Worm (Caenorhabditis elegans) whole organism, midembryonic: ENCODE measurements around the gene stc-1.

Experiments
- T22C8.4 ChIP-seq: fragments of 200-800 bp; sonication (Bioruptor generic); IDR thresholded peaks from 2 replicates; pipeline ENCODE4 v1.3.6; 2022; ENCODE audit warnings: missing genetic modification characterization, missing compliant biosample characterization
- flt-1 ChIP-seq: fragments of 200-800 bp; sonication (Bioruptor generic); IDR thresholded peaks from 2 replicates; pipeline ENCODE4 v1.3.6; 2022; ENCODE audit warnings: missing genetic modification characterization, missing compliant biosample characterization
- ref-1 ChIP-seq: fragments of 200-800 bp; sonication (Bioruptor generic); conservative IDR thresholded peaks from 2 replicates; pipeline ENCODE4 v1.3.6; 2022; ENCODE audit warnings: missing genetic modification reagents, missing genetic modification characterization, missing compliant biosample characterization

DNA sequence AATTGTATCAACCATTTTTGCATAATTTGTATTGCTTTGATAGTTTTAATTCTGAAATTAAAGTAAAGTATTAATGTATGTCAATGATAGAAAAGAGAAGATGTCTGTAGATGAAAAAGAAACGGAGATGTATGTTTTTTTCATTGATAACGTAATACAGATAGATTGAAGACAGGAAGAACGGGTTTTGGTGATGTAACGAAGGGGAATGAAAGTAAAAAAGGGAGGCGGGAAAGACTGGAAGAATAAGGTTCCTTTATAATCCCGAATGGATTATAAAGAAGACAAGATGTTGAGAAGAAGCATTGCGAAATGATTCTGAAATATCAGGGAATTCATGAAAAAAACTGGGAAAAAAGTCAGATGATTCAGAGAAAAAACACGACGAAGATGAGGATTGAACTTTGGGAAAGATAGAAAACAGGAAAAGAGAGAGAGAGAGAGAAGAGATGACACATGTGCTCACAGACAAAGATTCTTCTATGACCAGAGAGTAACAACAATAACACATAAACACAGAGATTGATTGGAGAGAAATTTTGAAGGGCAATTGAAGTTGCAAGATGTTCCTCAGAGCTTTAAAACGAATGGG, 19.2 kb upstream of the stc-1 start, which contains the start of gene F54C9.11:
- TF ChIP-seq flt-1 (GFP tag; lab: Robert Waterston, UW) (no peak), ref-1 (GFP tag; lab: Robert Waterston, UW) (no peak), T22C8.4 (GFP tag; lab: Robert Waterston, UW) (no peak)
